Fruit fly (Drosophila melanogaster) S2 (cell line): ENCODE results near the gene CG14143.

ENCODE experiments used
- CG8478 ChIP-seq: fragments of >200 bp; optimal IDR thresholded peaks from 2 replicates; lab custom pipeline; 2018
- CTCF ChIP-seq, 2 experiments: fragments of >200 bp; optimal IDR thresholded peaks; 2 replicates each; lab custom pipeline; 2018

DNA sequence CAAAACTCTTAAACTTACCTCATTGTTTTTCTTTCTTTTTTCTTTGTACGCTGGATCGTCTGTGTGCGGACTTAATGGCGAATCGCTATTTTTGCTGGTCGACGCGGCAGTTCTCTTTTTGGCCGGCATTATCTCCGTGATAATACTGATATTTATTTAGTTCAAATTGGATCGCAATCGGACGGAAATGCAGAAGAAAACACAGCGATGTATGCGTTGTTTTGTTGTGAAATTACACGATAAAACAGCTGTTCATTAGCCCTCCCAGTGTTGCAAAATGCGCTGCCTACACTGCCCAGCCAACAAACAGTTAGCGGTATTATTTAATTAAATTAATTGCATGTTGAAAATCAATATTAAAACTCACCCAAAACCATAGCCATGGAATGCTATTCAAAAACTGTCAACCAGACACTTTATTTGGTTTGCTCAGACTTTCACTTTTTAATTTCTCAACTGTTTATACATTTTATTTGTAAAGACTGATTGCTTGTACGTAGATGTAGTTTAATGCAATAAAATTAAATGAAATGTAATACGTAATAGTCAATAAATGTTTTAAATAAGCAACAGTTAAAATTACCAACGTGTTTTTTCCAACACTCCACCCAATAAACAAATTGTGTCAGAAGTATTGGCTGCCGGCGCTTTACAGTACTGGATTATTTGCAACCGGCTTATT lies 36.7 kb upstream of the CG14143 start, which contains the start of the genes Irbp18 and APP-BP1:
- TF ChIP-seq CG8478 (lab: Kevin White, UChicago) (no peak), CTCF (optimal IDR thresholded peaks at IDR 0.05; lab: Kevin White, UChicago) (no peak)
